Worm (Caenorhabditis elegans) whole organism, L4 larva: Measurements from ENCODE around the gene C35D6.13.

Experiments
- ceh-62 ChIP-seq: sonication (generic microtip); optimal IDR thresholded peaks from 2 replicates; lab custom pipeline; 2017; ENCODE audit warnings: missing biosample characterization, missing genetic modification characterization
- cey-2 ChIP-seq: sonication (generic microtip); optimal IDR thresholded peaks from 3 replicates; lab custom pipeline; 2017; ENCODE audit warnings: missing genetic modification characterization, mild to moderate bottlenecking, missing compliant biosample characterization, antibody characterized with exemption, borderline replicate concordance; ENCODE audit not compliant: insufficient read depth
- ctbp-1 ChIP-seq: fragments of 200-800 bp; sonication (Bioruptor generic); IDR thresholded peaks from 2 replicates; pipeline ENCODE4 v1.3.6; 2022; ENCODE audit warnings: missing genetic modification reagents, missing genetic modification characterization, missing compliant biosample characterization
- dpl-1 ChIP-seq: fragments of 150-350 bp; optimal IDR thresholded peaks from 2 replicates; lab custom pipeline; 2014; ENCODE audit warnings: missing biosample characterization, missing genetic modification reagents, missing genetic modification characterization
- duxl-1 ChIP-seq: sonication (generic microtip); optimal IDR thresholded peaks from 2 replicates; lab custom pipeline; 2016; ENCODE audit warnings: mild to moderate bottlenecking, missing genetic modification characterization, moderate library complexity, missing compliant biosample characterization; ENCODE audit not compliant: poor library complexity
- fos-1 ChIP-seq: fragments of 150-350 bp; optimal IDR thresholded peaks from 2 replicates; lab custom pipeline; 2014; ENCODE audit warnings: missing biosample characterization, missing genetic modification characterization
- lin-15B ChIP-seq: fragments of 150-350 bp; sonication (generic microtip); optimal IDR thresholded peaks from 3 replicates; lab custom pipeline; 2014; ENCODE audit warnings: missing biosample characterization, missing genetic modification characterization
- lin-39 ChIP-seq: fragments of 150-350 bp; optimal IDR thresholded peaks from 2 replicates; lab custom pipeline; 2014; ENCODE audit warnings: missing biosample characterization, missing genetic modification reagents, missing genetic modification characterization
- nhr-77 ChIP-seq: fragments of 150-350 bp; optimal IDR thresholded peaks from 2 replicates; lab custom pipeline; 2014; ENCODE audit warnings: missing biosample characterization, missing genetic modification characterization

DNA sequence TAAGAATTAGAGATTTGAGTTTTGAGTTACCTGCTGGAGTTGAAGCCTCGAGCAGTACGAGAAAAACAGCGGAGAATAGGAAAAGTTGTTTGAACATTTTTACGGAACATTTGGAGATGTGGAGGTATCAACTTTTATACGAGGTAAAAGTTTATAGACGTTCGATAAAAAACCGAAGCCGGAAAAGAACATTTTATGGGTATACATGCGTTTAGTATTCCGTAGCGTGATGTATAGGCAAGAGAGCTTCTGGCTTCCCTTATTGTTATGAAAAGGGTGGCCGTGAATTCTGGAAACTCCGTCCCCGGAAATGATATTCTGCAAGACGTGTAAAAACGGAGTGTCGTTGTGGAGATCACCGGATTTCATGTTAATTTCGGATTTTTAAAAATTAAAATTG, 16.4 kb upstream of the C35D6.13 start, which contains the start of gene K03D3.5:
- no peak for TF ChIP-seq duxl-1 (tag; lab: Kevin White, UChicago)
- TF ChIP-seq cey-2 (tag; lab: Kevin White, UChicago): no peak
- TF ChIP-seq ceh-62: no peak
- no peak for TF ChIP-seq lin-15B (tag; lab: Kevin White, UChicago)
- no peak for TF ChIP-seq nhr-77 (tag; lab: Kevin White, UChicago)
- no peak for TF ChIP-seq fos-1 (tag; lab: Kevin White, UChicago)
- no peak for TF ChIP-seq lin-39 (tag; lab: Kevin White, UChicago)
- TF ChIP-seq dpl-1 (GFP tag; lab: Kevin White, UChicago): no peak
- no peak for TF ChIP-seq ctbp-1 (GFP tag; lab: Robert Waterston, UW)
